Worm (Caenorhabditis elegans): ENCODE results near the gene gpcp-2.

gpcp-2 gene

DNA sequence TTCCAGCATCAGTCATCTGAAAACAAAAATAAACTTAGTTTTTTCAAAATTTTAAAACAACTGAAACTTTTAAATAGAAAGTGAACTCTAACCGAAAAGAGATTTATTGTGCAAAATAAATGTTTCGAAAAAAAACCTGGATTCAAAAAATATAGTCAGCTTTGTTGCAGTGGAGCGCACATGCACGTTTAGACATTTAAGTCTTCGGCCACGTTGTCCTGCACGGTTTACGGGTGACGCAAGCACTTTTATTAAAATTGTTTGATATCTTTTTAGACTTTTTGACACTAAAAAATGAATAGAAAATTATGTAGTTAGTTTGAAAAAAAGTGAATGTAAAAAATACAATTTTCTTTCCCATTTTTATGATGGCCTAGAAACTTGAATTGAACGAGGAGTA, 33.8 kb downstream of the gpcp-2 start, which contains the start of the genes ubh-4 and algn-6 (continued):
- no peak for TF ChIP-seq rpc-1 (optimal IDR thresholded peaks at IDR 0.05)
- no peak for TF ChIP-seq rpc-1 (tag; optimal IDR thresholded peaks at IDR 0.05)
- TF ChIP-seq K11D2.4 (GFP tag; IDR thresholded peaks at IDR 0.05): no peak
- no peak for TF ChIP-seq ekl-4 (GFP tag; IDR thresholded peaks at IDR 0.05)
- no peak for TF ChIP-seq nfya-2 (GFP tag; IDR thresholded peaks at IDR 0.05)
- no peak for TF ChIP-seq unc-62 (GFP tag; optimal IDR thresholded peaks at IDR 0.05)
- no peak for TF ChIP-seq tbx-9 (tag; optimal IDR thresholded peaks at IDR 0.05; ENCODE audit: borderline replicate concordance)
- no peak for TF ChIP-seq aptf-3 (GFP tag; IDR thresholded peaks at IDR 0.05)
- peak; percentile 43 for TF ChIP-seq K12H6.12 (tag; optimal IDR thresholded peaks at IDR 0.05)
- no peak for TF ChIP-seq B0336.3 (GFP tag; IDR thresholded peaks at IDR 0.05)
- no peak for TF ChIP-seq B0019.2 (GFP tag; conservative IDR thresholded peaks at IDR 0.05)
- TF ChIP-seq B0035.1 (tag; optimal IDR thresholded peaks at IDR 0.05): no peak
- peak; percentile 31; the same call in 1 of the 2 replicates for TF ChIP-seq aptf-2 (GFP tag; conservative IDR thresholded peaks at IDR 0.05)
- TF ChIP-seq bed-2 (GFP tag; IDR thresholded peaks at IDR 0.05): no peak
- no peak for TF ChIP-seq B0261.1 (tag; optimal IDR thresholded peaks at IDR 0.05)
- TF ChIP-seq ceh-91 (GFP tag; IDR thresholded peaks at IDR 0.05): peak; percentile 69; the same call in 1 of the 2 replicates
- TF ChIP-seq attf-3 (GFP tag; conservative IDR thresholded peaks at IDR 0.05): peak; percentile 78
- no peak for TF ChIP-seq nhr-120 (GFP tag; IDR thresholded peaks at IDR 0.05)
- TF ChIP-seq zim-3 (tag; optimal IDR thresholded peaks at IDR 0.05): no peak
- TF ChIP-seq hmg-20 (GFP tag; IDR thresholded peaks at IDR 0.05): no peak
- TF ChIP-seq F10E7.11 (tag; optimal IDR thresholded peaks at IDR 0.05): no peak
- TF ChIP-seq him-1 (tag; optimal IDR thresholded peaks at IDR 0.05): no peak
- TF ChIP-seq cebp-2 (GFP tag; IDR thresholded peaks at IDR 0.05): no peak
- peak; percentile 54 for TF ChIP-seq athp-1 (tag; optimal IDR thresholded peaks at IDR 0.05)
- no peak for TF ChIP-seq dpff-1 (tag; optimal IDR thresholded peaks at IDR 0.05)
- no peak for TF ChIP-seq let-526 (GFP tag; IDR thresholded peaks at IDR 0.05)
- 0 out of 2 replicates have a peak, but pooled peaks have one; percentile 24 for TF ChIP-seq rcor-1 (GFP tag; IDR thresholded peaks at IDR 0.05)
- TF ChIP-seq Y79H2A.3 (GFP tag; conservative IDR thresholded peaks at IDR 0.05): 0 out of 2 replicates have a peak, but pooled peaks have one; percentile 24
- TF ChIP-seq ets-4 (GFP tag; optimal IDR thresholded peaks at IDR 0.05): no peak
- TF ChIP-seq ceh-100 (GFP tag; IDR thresholded peaks at IDR 0.05): no peak
- peak; percentile 87 for TF ChIP-seq attf-5 (GFP tag; optimal IDR thresholded peaks at IDR 0.05)
- peak in 1 of 2 experiments; percentile 1 for TF ChIP-seq rec-8 (tag; optimal IDR thresholded peaks at IDR 0.05)
- TF ChIP-seq lin-35 (GFP tag; optimal IDR thresholded peaks at IDR 0.05): no peak
- TF ChIP-seq mes-4 (tag; optimal IDR thresholded peaks at IDR 0.05): no peak

DNA sequence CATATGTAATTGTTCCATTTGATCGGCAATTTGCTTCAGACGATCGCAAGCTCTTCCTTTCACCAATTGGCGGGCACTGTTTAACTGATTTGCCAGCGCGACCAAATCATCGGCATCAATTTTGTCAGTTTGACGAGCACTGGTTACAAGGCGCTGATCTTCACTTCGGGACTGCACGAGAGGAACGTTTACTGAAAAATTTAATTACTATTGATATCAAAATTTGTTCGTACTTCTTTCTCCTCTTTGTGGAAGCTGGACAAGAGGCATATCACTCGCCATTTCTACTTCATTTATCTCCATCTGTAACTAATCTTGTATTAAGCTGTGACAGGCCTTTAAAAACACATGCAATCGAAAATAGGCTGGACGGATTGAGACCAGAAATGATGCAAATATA, 35.3 kb downstream of the gpcp-2 start, which contains the start of gene C08B11.9:
Gene C08B11.9, minus strand, starts transcription at position 307 of the 400 bp plus-strand sequence.
- TF ChIP-seq F49E8.2 (tag; optimal IDR thresholded peaks at IDR 0.05; ENCODE audit: insufficient read depth) (peak; percentile 38), hlh-26 (GFP tag; conservative IDR thresholded peaks at IDR 0.05) (no peak), tlf-1 (GFP tag; optimal IDR thresholded peaks at IDR 0.05) (peak; percentile 20), attf-6 (GFP tag; IDR thresholded peaks at IDR 0.05) (no peak), chd-7 (tag; optimal IDR thresholded peaks at IDR 0.05) (peak; percentile 27), madf-6 (GFP tag; IDR thresholded peaks at IDR 0.05) (peak; percentile 53), athp-1 (tag; optimal IDR thresholded peaks at IDR 0.05) (no peak), ekl-4 (GFP tag; IDR thresholded peaks at IDR 0.05) (no peak), nhr-120 (GFP tag; IDR thresholded peaks at IDR 0.05) (no peak), efl-1 (GFP tag; optimal IDR thresholded peaks at IDR 0.05) (no peak), bed-1 (GFP tag; IDR thresholded peaks at IDR 0.05) (no peak)
